Fruit fly (Drosophila melanogaster): Measurements from ENCODE around the gene hb.

Gene hb

dm6 chr3R:8663668-8664283 is 33.8 kb downstream of the hb start, which contains the start of gene CG8032 (continued):
- TF ChIP-seq C15 (GFP tag; IDR thresholded peaks at IDR 0.05) (no peak), CG34224 (GFP tag; IDR thresholded peaks at IDR 0.05; ENCODE audit: partially characterized antibody) (peak; percentile 76; the same call in 2 of the 3 replicates), gro (GFP tag; optimal IDR thresholded peaks at IDR 0.05) (peak; percentile 42), tio (GFP tag; optimal IDR thresholded peaks at IDR 0.05) (no peak), hth (optimal IDR thresholded peaks at IDR 0.05) (no peak), CG12942 (GFP tag; optimal IDR thresholded peaks at IDR 0.05) (peak; percentile 32), cas (GFP tag; IDR thresholded peaks at IDR 0.05) (no peak), CG10654 (GFP tag; optimal IDR thresholded peaks at IDR 0.05) (no peak), CG3065 (GFP tag; optimal IDR thresholded peaks at IDR 0.05) (no peak), CG7987 (GFP tag; optimal IDR thresholded peaks at IDR 0.05) (peak; percentile 9), CG16813 (GFP tag; IDR thresholded peaks at IDR 0.05; ENCODE audit: partially characterized antibody) (peak; percentile 69), bigmax (GFP tag; optimal IDR thresholded peaks at IDR 0.05) (no peak), CG32532 (GFP tag; IDR thresholded peaks at IDR 0.05) (peak; percentile 59), CG31441 (GFP tag; IDR thresholded peaks at IDR 0.05) (peak; percentile 39; the same call in 1 of the 2 replicates), Max (GFP tag; optimal IDR thresholded peaks at IDR 0.05) (peak; percentile 65), stwl (tag; optimal IDR thresholded peaks at IDR 0.05) (peak; percentile 65), pfk (GFP tag; optimal IDR thresholded peaks at IDR 0.05) (no peak), CG2120 (GFP tag; optimal IDR thresholded peaks at IDR 0.05) (peak; percentile 65), Fer2 (tag; optimal IDR thresholded peaks at IDR 0.05) (no peak), Hmr (GFP tag; optimal IDR thresholded peaks at IDR 0.05) (peak; percentile 27), otp (GFP tag; IDR thresholded peaks at IDR 0.05) (no peak), CG10959 (GFP tag; IDR thresholded peaks at IDR 0.05) (no peak), zfh1 (GFP tag; IDR thresholded peaks at IDR 0.05) (peak; percentile 59; the same call in 2 of the 3 replicates), CG34376 (GFP tag; optimal IDR thresholded peaks at IDR 0.05) (peak; percentile 30), jigr1 (GFP tag; IDR thresholded peaks at IDR 0.05) (no peak), mld (GFP tag; IDR thresholded peaks at IDR 0.05; ENCODE audit: partially characterized antibody) (0 out of 3 replicates have a peak, but pooled peaks have one; percentile 47), tgo (GFP tag; IDR thresholded peaks at IDR 0.05) (no peak; the same call in 2 of the 3 replicates), HLHmδ (GFP tag; optimal IDR thresholded peaks at IDR 0.05) (no peak), peb (GFP tag; IDR thresholded peaks at IDR 0.05) (0 out of 2 replicates have a peak, but pooled peaks have one; percentile 17), CG2712 (tag; optimal IDR thresholded peaks at IDR 0.05) (peak; percentile 64), CG43689 (GFP tag; IDR thresholded peaks at IDR 0.05) (no peak), bsh (GFP tag; optimal IDR thresholded peaks at IDR 0.05) (peak in 1 of 2 experiments; percentile 38), ewg (GFP tag; optimal IDR thresholded peaks at IDR 0.05) (no peak), CG3847 (GFP tag; IDR thresholded peaks at IDR 0.05) (peak; percentile 74), Gug (GFP tag; IDR thresholded peaks at IDR 0.05) (0 out of 4 replicates have a peak, but pooled peaks have one; percentile 2), CG15514 (GFP tag; optimal IDR thresholded peaks at IDR 0.05) (peak; percentile 54), CG10209 (GFP tag; optimal IDR thresholded peaks at IDR 0.05) (peak; percentile 5), dan (GFP tag; IDR thresholded peaks at IDR 0.05) (no peak), twi (tag; optimal IDR thresholded peaks at IDR 0.05) (peak; percentile 3), Awh (GFP tag; IDR thresholded peaks at IDR 0.05) (no peak), HLH54F (GFP tag; optimal IDR thresholded peaks at IDR 0.05) (peak; percentile 19), mam (GFP tag; optimal IDR thresholded peaks at IDR 0.05) (peak; percentile 64), dmrt11E (tag; optimal IDR thresholded peaks at IDR 0.05) (peak; percentile 0), CG12155 (GFP tag; optimal IDR thresholded peaks at IDR 0.05) (peak; percentile 76), ara (GFP tag; IDR thresholded peaks at IDR 0.05) (no peak), exex (tag; optimal IDR thresholded peaks at IDR 0.05) (peak; percentile 4), CG7745 (tag; optimal IDR thresholded peaks at IDR 0.05) (no peak), nau (GFP tag; optimal IDR thresholded peaks at IDR 0.05) (peak; percentile 7), CG15601 (tag; optimal IDR thresholded peaks at IDR 0.05) (peak; percentile 41), ttk (GFP tag; IDR thresholded peaks at IDR 0.05) (peak; percentile 36; the same call in 1 of the 2 replicates)

All from whole organism, embryonic.